Fruit fly (Drosophila melanogaster) whole organism, embryonic: ENCODE results near the gene nonC.

Experiments used
- Bdp1 ChIP-seq: fragments of 200-800 bp; sonication (Bioruptor generic); optimal IDR thresholded peaks from 3 replicates; lab custom pipeline; 2016; ENCODE audit warnings: missing biosample characterization, missing genetic modification characterization
- CG11247 ChIP-seq: fragments of 200-800 bp; sonication (Bioruptor generic); IDR thresholded peaks from 2 replicates; pipeline ENCODE4 v1.3.6; 2022; ENCODE audit warnings: missing biosample characterization, missing genetic modification characterization
- CG11456 ChIP-seq: fragments of 200-800 bp; sonication (Bioruptor generic); IDR thresholded peaks from 3 replicates; pipeline ENCODE4 v1.3.6; 2022; ENCODE audit warnings: missing biosample characterization, missing genetic modification characterization
- CG11504 ChIP-seq: fragments of 200-800 bp; sonication (Bioruptor generic); optimal IDR thresholded peaks from 3 replicates; lab custom pipeline; 2019; ENCODE audit warnings: missing biosample characterization, mild to moderate bottlenecking, missing genetic modification characterization, moderate library complexity
- CG11695 ChIP-seq: fragments of 200-800 bp; sonication (Bioruptor generic); IDR thresholded peaks from 3 replicates; pipeline ENCODE4 v1.3.6; 2022; ENCODE audit warnings: missing biosample characterization, missing genetic modification characterization
- CG12104 ChIP-seq: fragments of 200-800 bp; sonication (Bioruptor generic); optimal IDR thresholded peaks from 3 replicates; lab custom pipeline; 2016; ENCODE audit warnings: missing biosample characterization, missing genetic modification characterization
- CG13424 ChIP-seq: fragments of 200-800 bp; sonication (Bioruptor generic); optimal IDR thresholded peaks from 2 replicates; lab custom pipeline; 2019; ENCODE audit warnings: missing biosample characterization, mild to moderate bottlenecking, missing genetic modification characterization, moderate library complexity
- CG16813 ChIP-seq: fragments of 200-800 bp; sonication (Bioruptor generic); IDR thresholded peaks from 3 replicates; pipeline ENCODE4 v1.3.6; 2022; ENCODE audit warnings: missing biosample characterization, missing genetic modification characterization; ENCODE audit not compliant: partially characterized antibody
- CG17829 ChIP-seq: fragments of 200-800 bp; optimal IDR thresholded peaks from 2 replicates; lab custom pipeline; 2019; ENCODE audit warnings: missing biosample characterization, mild to moderate bottlenecking, missing genetic modification characterization, moderate library complexity
- CG18599 ChIP-seq: fragments of 200-800 bp; sonication (Bioruptor generic); optimal IDR thresholded peaks from 3 replicates; lab custom pipeline; 2017; ENCODE audit warnings: missing biosample characterization, missing genetic modification characterization, mild to moderate bottlenecking, moderate library complexity, missing genetic modification reagents
- CG2678 ChIP-seq: fragments of 200-800 bp; sonication (Bioruptor generic); optimal IDR thresholded peaks from 3 replicates; lab custom pipeline; 2019; ENCODE audit warnings: missing biosample characterization, mild to moderate bottlenecking, missing genetic modification characterization, moderate library complexity
- CG30403 ChIP-seq: fragments of 200-800 bp; sonication (Bioruptor generic); optimal IDR thresholded peaks from 3 replicates; lab custom pipeline; 2016; ENCODE audit warnings: missing biosample characterization, missing genetic modification characterization
- CG31388 ChIP-seq: fragments of 200-800 bp; sonication (Bioruptor generic); optimal IDR thresholded peaks from 2 replicates; lab custom pipeline; 2016; ENCODE audit warnings: missing biosample characterization, missing genetic modification characterization
- CG4820 ChIP-seq: fragments of 200-800 bp; sonication (Bioruptor generic); optimal IDR thresholded peaks from 3 replicates; lab custom pipeline; 2016; ENCODE audit warnings: missing biosample characterization, missing genetic modification characterization
- CG6791 ChIP-seq: fragments of 200-800 bp; sonication (Bioruptor generic); IDR thresholded peaks from 3 replicates; pipeline ENCODE4 v1.3.6; 2022; ENCODE audit warnings: missing biosample characterization, missing genetic modification characterization; ENCODE audit not compliant: partially characterized antibody
- CG6854 ChIP-seq: fragments of 200-800 bp; sonication (Bioruptor generic); optimal IDR thresholded peaks from 3 replicates; lab custom pipeline; 2017; ENCODE audit warnings: missing biosample characterization, mild to moderate bottlenecking, missing genetic modification characterization
- CG7357 ChIP-seq: fragments of 200-800 bp; sonication (Bioruptor generic); IDR thresholded peaks from 3 replicates; pipeline ENCODE4 v1.3.6; 2022; ENCODE audit warnings: missing biosample characterization, missing genetic modification characterization
- CG8290 ChIP-seq, 3 experiments: fragments of 200-800 bp; sonication (Bioruptor generic); optimal IDR thresholded peaks; 2 replicates each; lab custom pipeline; 2016 to 2019; ENCODE audit warnings: missing biosample characterization in 3 of 3, missing genetic modification characterization in 3 of 3, mild to moderate bottlenecking in 2 of 3, moderate library complexity in 1 of 3
- CG9215 ChIP-seq: fragments of 200-800 bp; sonication (Bioruptor generic); IDR thresholded peaks from 2 replicates; pipeline ENCODE4 v1.3.6; 2022; ENCODE audit warnings: missing biosample characterization, missing genetic modification characterization
- CkIIα-i1 ChIP-seq: fragments of 200-800 bp; sonication (Bioruptor generic); IDR thresholded peaks from 2 replicates; pipeline ENCODE4 v1.3.6; 2022; ENCODE audit warnings: missing biosample characterization, missing genetic modification characterization
- Deaf1 ChIP-seq: fragments of 200-800 bp; optimal IDR thresholded peaks from 3 replicates; lab custom pipeline; 2019; ENCODE audit warnings: missing biosample characterization, mild to moderate bottlenecking, missing genetic modification characterization, moderate library complexity
- Dip2 ChIP-seq: fragments of 200-800 bp; sonication (Bioruptor generic); IDR thresholded peaks from 2 replicates; pipeline ENCODE4 v1.3.6; 2022; ENCODE audit warnings: missing biosample characterization, missing genetic modification characterization
- E2f1 ChIP-seq: fragments of 200-800 bp; sonication (Bioruptor generic); IDR thresholded peaks from 2 replicates; pipeline ENCODE4 v1.3.6; 2022; ENCODE audit warnings: missing biosample characterization, missing genetic modification characterization
- E2f2 ChIP-seq: fragments of 200-800 bp; sonication (Bioruptor generic); IDR thresholded peaks from 2 replicates; pipeline ENCODE4 v1.3.6; 2022; ENCODE audit warnings: missing biosample characterization, missing genetic modification characterization
- GATAe ChIP-seq: fragments of 200-800 bp; sonication (Bioruptor generic); conservative IDR thresholded peaks from 2 replicates; pipeline ENCODE4 v1.3.6; 2022; ENCODE audit warnings: missing biosample characterization, missing genetic modification characterization
- Lim3 ChIP-seq: fragments of 200-800 bp; sonication (Bioruptor generic); IDR thresholded peaks from 2 replicates; pipeline ENCODE4 v1.3.6; 2022; ENCODE audit warnings: missing biosample characterization, missing genetic modification characterization
- Mrtf ChIP-seq: fragments of 200-800 bp; sonication (Bioruptor generic); IDR thresholded peaks from 3 replicates; pipeline ENCODE4 v1.3.6; 2022; ENCODE audit warnings: missing biosample characterization, missing genetic modification characterization
- Nf-YB ChIP-seq: fragments of 200-800 bp; sonication (Bioruptor generic); optimal IDR thresholded peaks from 3 replicates; lab custom pipeline; 2019; ENCODE audit warnings: missing biosample characterization, mild to moderate bottlenecking, missing genetic modification characterization, moderate library complexity
- Optix ChIP-seq: fragments of 200-800 bp; sonication (Bioruptor generic); IDR thresholded peaks from 3 replicates; pipeline ENCODE4 v1.3.6; 2022; ENCODE audit warnings: missing biosample characterization, missing genetic modification characterization
- Rfx ChIP-seq: fragments of 200-800 bp; sonication (Bioruptor generic); IDR thresholded peaks from 2 replicates; pipeline ENCODE4 v1.3.6; 2022; ENCODE audit warnings: missing biosample characterization, missing genetic modification characterization
- Six4 ChIP-seq: fragments of 200-800 bp; sonication (Bioruptor generic); optimal IDR thresholded peaks from 2 replicates; lab custom pipeline; 2016; ENCODE audit warnings: missing biosample characterization, missing genetic modification characterization
- Taf1 ChIP-seq: fragments of 200-800 bp; sonication (Bioruptor generic); IDR thresholded peaks from 2 replicates; pipeline ENCODE4 v1.3.6; 2022; ENCODE audit warnings: missing biosample characterization, missing genetic modification characterization
- Usf ChIP-seq: fragments of 200-800 bp; sonication (Bioruptor generic); optimal IDR thresholded peaks from 2 replicates; lab custom pipeline; 2017; ENCODE audit warnings: missing genotype, missing biosample characterization, missing genetic modification characterization
- YL-1 ChIP-seq: fragments of 200-800 bp; sonication (Bioruptor generic); optimal IDR thresholded peaks from 3 replicates; lab custom pipeline; 2017; ENCODE audit warnings: missing biosample characterization, mild to moderate bottlenecking, missing genetic modification characterization
- abd-A ChIP-seq: fragments of 200-800 bp; sonication (Bioruptor generic); optimal IDR thresholded peaks from 3 replicates; lab custom pipeline; 2019; ENCODE audit warnings: missing biosample characterization, mild to moderate bottlenecking, missing genetic modification characterization, moderate library complexity
- ap ChIP-seq: fragments of 200-800 bp; sonication (Bioruptor generic); IDR thresholded peaks from 2 replicates; pipeline ENCODE4 v1.3.6; 2022; ENCODE audit warnings: missing biosample characterization, missing genetic modification characterization
- crol ChIP-seq: fragments of 200-800 bp; sonication (Bioruptor generic); IDR thresholded peaks from 2 replicates; pipeline ENCODE4 v1.3.6; 2022; ENCODE audit warnings: missing biosample characterization, missing genetic modification characterization
- dmrt99B ChIP-seq: fragments of 200-800 bp; sonication (Bioruptor generic); optimal IDR thresholded peaks from 2 replicates; lab custom pipeline; 2018; ENCODE audit warnings: missing biosample characterization, mild to moderate bottlenecking, missing genetic modification characterization, moderate library complexity
- ftz-f1 ChIP-seq: fragments of 200-800 bp; sonication (Bioruptor generic); optimal IDR thresholded peaks from 2 replicates; lab custom pipeline; 2016; ENCODE audit warnings: missing biosample characterization, missing genetic modification characterization
- kah ChIP-seq: fragments of 200-800 bp; sonication (Bioruptor generic); optimal IDR thresholded peaks from 2 replicates; lab custom pipeline; 2018; ENCODE audit warnings: missing biosample characterization, mild to moderate bottlenecking, missing genetic modification characterization
- kay ChIP-seq: fragments of 200-800 bp; sonication (Bioruptor generic); optimal IDR thresholded peaks from 2 replicates; lab custom pipeline; 2016; ENCODE audit warnings: missing biosample characterization, missing genetic modification characterization
- lmd ChIP-seq: fragments of 200-800 bp; sonication (Bioruptor generic); IDR thresholded peaks from 2 replicates; pipeline ENCODE4 v1.3.6; 2022; ENCODE audit warnings: missing biosample characterization, missing genetic modification characterization
- pan ChIP-seq, 4 experiments: fragments of >200 bp in 3 of 4; fragments of 200-800 bp in 1 of 4; sonication (Bioruptor generic) in 1 of 4; optimal IDR thresholded peaks in 3 of 4; IDR thresholded peaks in 1 of 4; 2 replicates each; pipeline versions ENCODE4 v1.3.6 to Lab custom; 2017 to 2022; ENCODE audit warnings: missing biosample characterization in 2 of 4, missing genetic modification characterization in 2 of 4, mixed read lengths in 1 of 4
- pnt ChIP-seq: fragments of 200-800 bp; sonication (Bioruptor generic); optimal IDR thresholded peaks from 3 replicates; lab custom pipeline; 2016; ENCODE audit warnings: missing biosample characterization, missing genetic modification characterization
- salm ChIP-seq: fragments of 200-800 bp; sonication (Bioruptor generic); optimal IDR thresholded peaks from 2 replicates; lab custom pipeline; 2018; ENCODE audit warnings: missing biosample characterization, mild to moderate bottlenecking, missing genetic modification characterization
- sob ChIP-seq: fragments of 200-800 bp; sonication (Bioruptor generic); IDR thresholded peaks from 2 replicates; pipeline ENCODE4 v1.3.6; 2022; ENCODE audit warnings: missing biosample characterization, missing genetic modification characterization
- stwl ChIP-seq: fragments of 200-800 bp; sonication (Bioruptor generic); optimal IDR thresholded peaks from 3 replicates; lab custom pipeline; 2018; ENCODE audit warnings: missing biosample characterization, mild to moderate bottlenecking, missing genetic modification characterization, moderate library complexity
- ttk ChIP-seq: fragments of 200-800 bp; sonication (Bioruptor generic); IDR thresholded peaks from 2 replicates; pipeline ENCODE4 v2.1.2; 2022; ENCODE audit warnings: missing biosample characterization, missing genetic modification characterization
- unpg ChIP-seq: fragments of 200-800 bp; sonication (Bioruptor generic); optimal IDR thresholded peaks from 3 replicates; lab custom pipeline; 2018; ENCODE audit warnings: missing biosample characterization, mild to moderate bottlenecking, missing genetic modification characterization, moderate library complexity
- wor ChIP-seq: fragments of 200-800 bp; sonication (Bioruptor generic); IDR thresholded peaks from 2 replicates; pipeline ENCODE4 v1.3.6; 2022; ENCODE audit warnings: missing biosample characterization, missing genetic modification characterization

Gene nonC

DNA sequence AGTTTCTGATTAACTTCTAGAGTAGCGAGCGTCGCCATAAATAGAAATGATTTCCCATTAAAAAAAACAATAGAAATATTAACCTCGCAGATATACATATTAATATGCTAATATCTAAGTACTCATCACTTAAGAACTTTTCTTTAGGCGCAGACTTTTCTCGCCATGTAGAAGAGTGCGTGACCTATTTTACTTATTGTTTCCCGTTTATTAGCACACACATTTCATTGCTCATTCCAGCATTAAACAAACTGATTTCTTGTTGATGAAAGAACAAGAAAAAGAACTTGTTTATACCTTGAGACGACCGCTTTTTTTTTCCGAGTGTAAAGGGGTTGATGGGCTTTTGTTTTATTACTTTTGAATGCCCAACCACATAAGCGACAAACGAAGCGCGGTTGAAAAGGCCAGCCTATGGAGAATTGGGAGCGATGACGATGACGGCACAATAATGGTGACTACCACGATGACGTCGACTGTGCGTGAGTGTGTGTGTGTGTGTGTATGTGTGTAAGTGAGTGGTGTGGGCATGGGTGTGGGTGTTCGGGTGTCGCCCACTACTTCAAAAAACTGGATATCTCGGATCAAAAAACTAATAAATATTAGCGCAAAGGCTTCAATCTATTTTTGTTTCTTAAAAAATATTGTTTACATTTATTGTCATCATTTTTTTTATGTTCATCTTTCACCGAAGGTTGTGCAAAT lies 28.2 kb upstream of the nonC start (continued):
- TF ChIP-seq E2f2 (GFP tag; lab: Robert Waterston, UW) (no peak), Mrtf (GFP tag; lab: Robert Waterston, UW) (no peak), CG6791 (GFP tag; lab: Robert Waterston, UW) (no peak), salm (tag; lab: Kevin White, UChicago) (no peak), ftz-f1 (no peak), CG30403 (GFP tag; lab: Kevin White, UChicago) (peak; percentile 33), CG11504 (tag; lab: Kevin White, UChicago) (peak; percentile 46), CkIIα-i1 (GFP tag; lab: Robert Waterston, UW) (no peak), ap (GFP tag; lab: Robert Waterston, UW) (no peak), Bdp1 (GFP tag; lab: Kevin White, UChicago) (no peak), wor (GFP tag; lab: Robert Waterston, UW) (no peak), YL-1 (GFP tag; lab: Kevin White, UChicago) (no peak), CG11456 (GFP tag; lab: Robert Waterston, UW) (peak; percentile 51; the same call in 1 of the 3 replicates), Nf-YB (no peak), E2f1 (no peak), unpg (peak; percentile 19), CG11247 (GFP tag; lab: Robert Waterston, UW) (no peak), CG31388 (GFP tag; lab: Kevin White, UChicago) (no peak), CG17829 (tag; lab: Kevin White, UChicago) (no peak), Lim3 (GFP tag; lab: Robert Waterston, UW) (no peak), CG11695 (GFP tag; lab: Robert Waterston, UW) (no peak), sob (GFP tag; lab: Robert Waterston, UW) (0 out of 2 replicates have a peak, but pooled peaks have one; percentile 47), pnt (GFP tag; lab: Kevin White, UChicago) (no peak), Rfx (GFP tag; lab: Robert Waterston, UW) (peak; percentile 31), Taf1 (GFP tag; lab: Robert Waterston, UW) (no peak), GATAe (GFP tag; lab: Robert Waterston, UW) (no peak), crol (GFP tag; lab: Robert Waterston, UW) (no peak), kah (GFP tag; lab: Kevin White, UChicago) (no peak), Deaf1 (no peak), Dip2 (GFP tag; lab: Robert Waterston, UW) (no peak), lmd (GFP tag; lab: Robert Waterston, UW) (no peak; the same call in 1 of the 2 replicates), CG4820 (no peak), abd-A (tag; lab: Kevin White, UChicago) (no peak), Optix (GFP tag; lab: Robert Waterston, UW) (no peak), stwl (no peak), CG12104 (GFP tag; lab: Kevin White, UChicago) (no peak), ttk (GFP tag; lab: Robert Waterston, UW) (no peak), CG7357 (GFP tag; lab: Robert Waterston, UW) (no peak), Six4 (no peak), CG8290 (GFP tag; optimal IDR thresholded peaks at IDR 0.05; lab: Kevin White, UChicago) (no peak), CG8290 (tag; optimal IDR thresholded peaks at IDR 0.05; lab: Kevin White, UChicago) (no peak), CG2678 (tag; lab: Kevin White, UChicago) (peak; percentile 48), Usf (GFP tag; lab: Kevin White, UChicago) (no peak), CG18599 (GFP tag; lab: Kevin White, UChicago) (peak; percentile 7), CG13424 (tag; lab: Kevin White, UChicago) (peak; percentile 2), kay (GFP tag; lab: Kevin White, UChicago) (no peak), CG6854 (GFP tag; lab: Kevin White, UChicago) (no peak), CG16813 (GFP tag; lab: Robert Waterston, UW) (no peak), CG9215 (no peak), dmrt99B (tag; lab: Kevin White, UChicago) (peak; percentile 46), pan (optimal IDR thresholded peaks at IDR 0.05; lab: Kevin White, UChicago) (no peak), pan (GFP tag; optimal IDR thresholded peaks at IDR 0.05 in 1 of 2, IDR thresholded peaks at IDR 0.05 in 1 of 2) (peak in 1 of 2 experiments; percentile 19)
